Worm (Caenorhabditis elegans): ENCODE results near the gene sru-2.

- TF ChIP-seq med-1 (GFP tag; optimal IDR thresholded peaks at IDR 0.05; ENCODE audit: insufficient read depth) (no peak), ref-1 (GFP tag; conservative IDR thresholded peaks at IDR 0.05) (no peak), klf-2 (GFP tag; conservative IDR thresholded peaks at IDR 0.05) (no peak), T22C8.4 (GFP tag; IDR thresholded peaks at IDR 0.05) (no peak), cog-1 (tag; optimal IDR thresholded peaks at IDR 0.05) (no peak)
These were observed 4.2 kb downstream of the sru-2 start, which contains the start of gene sru-6 for ce11 chrIV:9490320-9490719.
